Worm (Caenorhabditis elegans) whole organism, L2 larva: ENCODE results near the gene C04E12.2.

Experiments used
- ama-1 ChIP-seq: fragments of 150-350 bp; optimal IDR thresholded peaks from 2 replicates; lab custom pipeline; 2018; ENCODE audit warnings: inconsistent platforms
- elt-1 ChIP-seq: fragments of 150-350 bp; optimal IDR thresholded peaks from 2 replicates; lab custom pipeline; 2014; ENCODE audit warnings: missing biosample characterization, missing genetic modification characterization
- nhr-77 ChIP-seq: fragments of 150-350 bp; optimal IDR thresholded peaks from 2 replicates; lab custom pipeline; 2014; ENCODE audit warnings: missing biosample characterization, missing genetic modification characterization
- snpc-4 ChIP-seq: fragments of 150-350 bp; optimal IDR thresholded peaks from 2 replicates; lab custom pipeline; 2014; ENCODE audit warnings: missing biosample characterization, missing genetic modification characterization

- TF ChIP-seq elt-1, result no peak
- no peak for TF ChIP-seq snpc-4
- TF ChIP-seq ama-1, result no peak
- no peak for TF ChIP-seq nhr-77 (tag; lab: Kevin White, UChicago)
These were observed 47.4 kb upstream of the C04E12.2 start, which contains the start of gene C17B7.14 for ce11 chrV:3320432-3320831.
